Fruit fly (Drosophila melanogaster): ENCODE results near the gene Kap-alpha1.
A peak's percentile ranks its signal among the peaks of the same experiment; 100 is the strongest.

Gene Kap-alpha1

dm6 chr3L:19807521-19807920 lies 489 bp downstream of the Kap-alpha1 start:
- no peak for TF ChIP-seq lz (GFP tag; optimal IDR thresholded peaks at IDR 0.05)
- no peak for TF ChIP-seq CG6808 (GFP tag; optimal IDR thresholded peaks at IDR 0.05)
- no peak for TF ChIP-seq CG32006 (GFP tag; optimal IDR thresholded peaks at IDR 0.05)
- no peak for TF ChIP-seq fd85E (GFP tag; optimal IDR thresholded peaks at IDR 0.05)
- TF ChIP-seq dsx (GFP tag; optimal IDR thresholded peaks at IDR 0.05; ENCODE audit: poor library complexity, severe bottlenecking): no peak

dm6 chr3L:19812491-19812890 lies 5.5 kb downstream of the Kap-alpha1 start:
- no peak for TF ChIP-seq CG8119 (GFP tag; IDR thresholded peaks at IDR 0.05)
- no peak for TF ChIP-seq Hr38 (GFP tag; optimal IDR thresholded peaks at IDR 0.05)
- no peak for TF ChIP-seq topi (GFP tag; optimal IDR thresholded peaks at IDR 0.05)
- no peak for TF ChIP-seq Lpt (GFP tag; optimal IDR thresholded peaks at IDR 0.05)
- no peak for TF ChIP-seq spab (GFP tag; optimal IDR thresholded peaks at IDR 0.05)
- TF ChIP-seq CG6276 (GFP tag; optimal IDR thresholded peaks at IDR 0.05): no peak
- TF ChIP-seq salr (GFP tag; optimal IDR thresholded peaks at IDR 0.05): no peak
- TF ChIP-seq Ets21C (GFP tag; optimal IDR thresholded peaks at IDR 0.05): no peak
- TF ChIP-seq lz (GFP tag; optimal IDR thresholded peaks at IDR 0.05): no peak
- TF ChIP-seq CG8319 (GFP tag; optimal IDR thresholded peaks at IDR 0.05): no peak
- no peak for TF ChIP-seq Eip93F (GFP tag; optimal IDR thresholded peaks at IDR 0.05)
- no peak for TF ChIP-seq CG3919 (GFP tag; optimal IDR thresholded peaks at IDR 0.05)

- no peak for TF ChIP-seq Gug (GFP tag; IDR thresholded peaks at IDR 0.05)
- no peak for TF ChIP-seq Ets96B (tag; optimal IDR thresholded peaks at IDR 0.05)
- no peak for TF ChIP-seq spab (GFP tag; optimal IDR thresholded peaks at IDR 0.05)
- peak; percentile 82 for TF ChIP-seq fkh (GFP tag; optimal IDR thresholded peaks at IDR 0.05)
- TF ChIP-seq CG11902 (GFP tag; optimal IDR thresholded peaks at IDR 0.05): no peak
These were observed 6.3 kb downstream of the Kap-alpha1 start, which contains the start of gene Cyp305a1 for dm6 chr3L:19813075-19813903. TSS of gene Cyp305a1 (minus strand) at chr3L:19813339.

- TF ChIP-seq CG6276 (GFP tag; optimal IDR thresholded peaks at IDR 0.05) (no peak), achi (GFP tag; optimal IDR thresholded peaks at IDR 0.05) (no peak), CG8632 (GFP tag; optimal IDR thresholded peaks at IDR 0.05) (no peak), CG1621 (tag; optimal IDR thresholded peaks at IDR 0.05) (no peak), CG7368 (GFP tag; optimal IDR thresholded peaks at IDR 0.05) (no peak), Hr38 (GFP tag; optimal IDR thresholded peaks at IDR 0.05) (no peak), CG10669 (GFP tag; optimal IDR thresholded peaks at IDR 0.05) (no peak), CG11762 (GFP tag; optimal IDR thresholded peaks at IDR 0.05; ENCODE audit: insufficient read depth) (no peak), CG6808 (GFP tag; optimal IDR thresholded peaks at IDR 0.05) (no peak), Eip75B (GFP tag; optimal IDR thresholded peaks at IDR 0.05) (no peak), CG9139 (GFP tag; optimal IDR thresholded peaks at IDR 0.05) (no peak), net (GFP tag; optimal IDR thresholded peaks at IDR 0.05) (no peak), topi (GFP tag; optimal IDR thresholded peaks at IDR 0.05) (no peak), CG34406 (GFP tag; optimal IDR thresholded peaks at IDR 0.05) (no peak), vri (GFP tag; optimal IDR thresholded peaks at IDR 0.05) (no peak), CG15336 (GFP tag; IDR thresholded peaks at IDR 0.05) (peak; percentile 54; the same call in 1 of the 2 replicates), ss (GFP tag; optimal IDR thresholded peaks at IDR 0.05) (no peak), CG32006 (GFP tag; optimal IDR thresholded peaks at IDR 0.05) (no peak), Gug (GFP tag; IDR thresholded peaks at IDR 0.05) (no peak), fd59A (GFP tag; optimal IDR thresholded peaks at IDR 0.05) (no peak), dsx (GFP tag; optimal IDR thresholded peaks at IDR 0.05; ENCODE audit: poor library complexity, severe bottlenecking) (peak; percentile 85), Eip78C (GFP tag) (no peak), CG6163 (GFP tag; IDR thresholded peaks at IDR 0.05) (peak; percentile 56; the same call in 2 of the 3 replicates), Ets96B (tag; optimal IDR thresholded peaks at IDR 0.05) (no peak), svp (GFP tag) (no peak), eg (GFP tag; IDR thresholded peaks at IDR 0.05) (peak; percentile 32; the same call in 1 of the 3 replicates), CG11294 (GFP tag; IDR thresholded peaks at IDR 0.05) (no peak), CG6792 (GFP tag; optimal IDR thresholded peaks at IDR 0.05) (no peak), Sox15 (GFP tag; optimal IDR thresholded peaks at IDR 0.05) (no peak), Eip93F (GFP tag; optimal IDR thresholded peaks at IDR 0.05) (no peak), CG16779 (tag; optimal IDR thresholded peaks at IDR 0.05) (no peak), CG8319 (GFP tag; optimal IDR thresholded peaks at IDR 0.05) (no peak)
These were observed 8.6 kb downstream of the Kap-alpha1 start, which contains the start of gene cyc for dm6 chr3L:19815472-19816150. TSS of gene cyc (minus strand) at chr3L:19815938.
